Worm (Caenorhabditis elegans): ENCODE results near the gene ins-1.

ce11 chrIV:10419896-10420295, 16.6 kb upstream of the ins-1 start:
- no peak for TF ChIP-seq ama-1 (optimal IDR thresholded peaks at IDR 0.05)
- TF ChIP-seq ceh-13 (GFP tag; optimal IDR thresholded peaks at IDR 0.05), result no peak
- TF ChIP-seq B0310.2 (tag; optimal IDR thresholded peaks at IDR 0.05), result no peak
- no peak for TF ChIP-seq scrt-1 (GFP tag; IDR thresholded peaks at IDR 0.05)
- no peak for TF ChIP-seq tra-4 (tag; optimal IDR thresholded peaks at IDR 0.05)
